Fruit fly (Drosophila melanogaster): ENCODE data around the gene Ldsdh1.

Gene Ldsdh1

dm6 chrX:8100026-8100825 lies 18.8 kb upstream of the Ldsdh1 start:
- TF ChIP-seq brk (GFP tag; optimal IDR thresholded peaks at IDR 0.05) (peak; percentile 64), Dif (GFP tag; optimal IDR thresholded peaks at IDR 0.05; ENCODE audit: partially characterized antibody) (no peak), sage (GFP tag; optimal IDR thresholded peaks at IDR 0.05) (no peak), dmrt93B (GFP tag; optimal IDR thresholded peaks at IDR 0.05) (peak; percentile 33), dsf (GFP tag; optimal IDR thresholded peaks at IDR 0.05; ENCODE audit: borderline replicate concordance) (no peak), br (GFP tag; optimal IDR thresholded peaks at IDR 0.05) (peak; percentile 66), Jra (GFP tag; optimal IDR thresholded peaks at IDR 0.05) (no peak), OdsH (GFP tag; optimal IDR thresholded peaks at IDR 0.05) (peak; percentile 63), Mio (GFP tag; optimal IDR thresholded peaks at IDR 0.05) (no peak), Vsx2 (GFP tag; optimal IDR thresholded peaks at IDR 0.05; ENCODE audit: partially characterized antibody) (no peak), N (GFP tag; optimal IDR thresholded peaks at IDR 0.05) (no peak), foxo (GFP tag; optimal IDR thresholded peaks at IDR 0.05) (peak in 1 of 2 experiments; percentile 77), tai (GFP tag; optimal IDR thresholded peaks at IDR 0.05) (no peak), jim (GFP tag; optimal IDR thresholded peaks at IDR 0.05) (no peak), psq (GFP tag; optimal IDR thresholded peaks at IDR 0.05) (peak; percentile 61), Sp1 (GFP tag; optimal IDR thresholded peaks at IDR 0.05) (peak; percentile 68), Abd-B (GFP tag; optimal IDR thresholded peaks at IDR 0.05) (no peak), h (GFP tag; optimal IDR thresholded peaks at IDR 0.05) (peak; percentile 82), Rel (GFP tag; optimal IDR thresholded peaks at IDR 0.05) (no peak), Rel (tag; optimal IDR thresholded peaks at IDR 0.05) (no peak), sv (GFP tag; optimal IDR thresholded peaks at IDR 0.05) (peak; percentile 63), dl (GFP tag; optimal IDR thresholded peaks at IDR 0.05; ENCODE audit: insufficient read depth in 1 of 2, partially characterized antibody in 2 of 2) (no peak), pan (optimal IDR thresholded peaks at IDR 0.05) (no peak), Hr83 (GFP tag; optimal IDR thresholded peaks at IDR 0.05; ENCODE audit: poor library complexity, severe bottlenecking) (no peak), rgr (GFP tag; optimal IDR thresholded peaks at IDR 0.05) (peak; percentile 82), Myc (optimal IDR thresholded peaks at IDR 0.05) (no peak), lola (GFP tag; optimal IDR thresholded peaks at IDR 0.05) (no peak), GATAd (GFP tag; optimal IDR thresholded peaks at IDR 0.05) (no peak), CrebA (GFP tag; optimal IDR thresholded peaks at IDR 0.05; ENCODE audit: borderline replicate concordance) (no peak), ey (GFP tag; optimal IDR thresholded peaks at IDR 0.05) (peak; percentile 65), Dfd (GFP tag; optimal IDR thresholded peaks at IDR 0.05) (no peak), Hnf4 (GFP tag; optimal IDR thresholded peaks at IDR 0.05) (peak; percentile 57), usp (GFP tag; optimal IDR thresholded peaks at IDR 0.05) (no peak), HLH106 (tag; optimal IDR thresholded peaks at IDR 0.05) (peak; percentile 70), fru (GFP tag; optimal IDR thresholded peaks at IDR 0.05) (peak; percentile 72), CG9705 (GFP tag; optimal IDR thresholded peaks at IDR 0.05) (no peak), CG32264 (GFP tag; optimal IDR thresholded peaks at IDR 0.05) (no peak), Hr78 (GFP tag; optimal IDR thresholded peaks at IDR 0.05) (no peak), woc (GFP tag; optimal IDR thresholded peaks at IDR 0.05) (peak; percentile 50)

dm6 chrX:8093722-8094177 lies 12.3 kb upstream of the Ldsdh1 start, which contains the start of gene UbcE2H:
Gene UbcE2H, minus strand, starts transcription at chrX:8094064.
- TF ChIP-seq pan (optimal IDR thresholded peaks at IDR 0.05) (no peak), h (GFP tag; optimal IDR thresholded peaks at IDR 0.05) (no peak), Rel (GFP tag; optimal IDR thresholded peaks at IDR 0.05) (no peak), Rel (tag; optimal IDR thresholded peaks at IDR 0.05) (peak; percentile 3), Mio (GFP tag; optimal IDR thresholded peaks at IDR 0.05) (no peak), fru (GFP tag; optimal IDR thresholded peaks at IDR 0.05) (peak; percentile 16), OdsH (GFP tag; optimal IDR thresholded peaks at IDR 0.05) (no peak), CrebA (GFP tag; optimal IDR thresholded peaks at IDR 0.05; ENCODE audit: borderline replicate concordance) (no peak), Sp1 (GFP tag; optimal IDR thresholded peaks at IDR 0.05) (no peak), brk (GFP tag; optimal IDR thresholded peaks at IDR 0.05) (no peak), dmrt93B (GFP tag; optimal IDR thresholded peaks at IDR 0.05) (no peak), Myc (optimal IDR thresholded peaks at IDR 0.05) (no peak), Abd-B (GFP tag; optimal IDR thresholded peaks at IDR 0.05) (no peak), br (GFP tag; optimal IDR thresholded peaks at IDR 0.05) (no peak), foxo (GFP tag; optimal IDR thresholded peaks at IDR 0.05) (no peak), GATAd (GFP tag; optimal IDR thresholded peaks at IDR 0.05) (no peak), woc (GFP tag; optimal IDR thresholded peaks at IDR 0.05) (no peak), dl (GFP tag; optimal IDR thresholded peaks at IDR 0.05; ENCODE audit: insufficient read depth in 1 of 2, partially characterized antibody in 2 of 2) (no peak)
